Worm (Caenorhabditis elegans) whole organism, L1 larva: ENCODE results near the gene F41H10.4.

ENCODE experiments used
- C04F5.9 ChIP-seq: sonication (generic microtip); optimal IDR thresholded peaks from 2 replicates; lab custom pipeline; 2016; ENCODE audit warnings: missing genetic modification characterization, missing compliant biosample characterization
- C34B4.2 ChIP-seq: sonication (generic microtip); optimal IDR thresholded peaks from 2 replicates; lab custom pipeline; 2017; ENCODE audit warnings: mild to moderate bottlenecking, missing genetic modification characterization, missing compliant biosample characterization
- alr-1 ChIP-seq: fragments of 200-800 bp; sonication (Bioruptor generic); optimal IDR thresholded peaks from 2 replicates; lab custom pipeline; 2018; ENCODE audit warnings: borderline replicate concordance, mild to moderate bottlenecking, missing genetic modification characterization, missing compliant biosample characterization
- aly-2 ChIP-seq: fragments of 150-350 bp; optimal IDR thresholded peaks from 2 replicates; lab custom pipeline; 2014; ENCODE audit warnings: missing biosample characterization, missing genetic modification characterization
- blmp-1 ChIP-seq: fragments of 150-350 bp; optimal IDR thresholded peaks from 2 replicates; lab custom pipeline; 2014; ENCODE audit warnings: missing biosample characterization, missing genetic modification characterization
- ceh-63 ChIP-seq: fragments of 200-800 bp; sonication (Bioruptor generic); optimal IDR thresholded peaks from 2 replicates; lab custom pipeline; 2018; ENCODE audit warnings: mild to moderate bottlenecking, missing genetic modification characterization, missing compliant biosample characterization
- ceh-8 ChIP-seq: fragments of 200-800 bp; sonication (Bioruptor generic); optimal IDR thresholded peaks from 2 replicates; lab custom pipeline; 2018; ENCODE audit warnings: mild to moderate bottlenecking, missing genetic modification characterization, moderate library complexity, missing compliant biosample characterization
- ceh-82 ChIP-seq, 3 experiments: fragments of 150-350 bp in 1 of 3; sonication (generic microtip) in 2 of 3; optimal IDR thresholded peaks; 2 replicates each; lab custom pipeline; 2014 to 2017; ENCODE audit warnings: missing biosample characterization in 3 of 3, missing genetic modification characterization in 3 of 3
- dpl-1 ChIP-seq, 3 experiments: fragments of 150-350 bp in 2 of 3; sonication (generic microtip) in 1 of 3; optimal IDR thresholded peaks; 2 replicates each; lab custom pipeline; 2014 to 2017; ENCODE audit warnings: missing biosample characterization in 3 of 3, missing genetic modification characterization in 3 of 3, missing genetic modification reagents in 3 of 3
- dsc-1 ChIP-seq: sonication (generic microtip); optimal IDR thresholded peaks from 2 replicates; lab custom pipeline; 2016; ENCODE audit warnings: mild to moderate bottlenecking, missing genetic modification characterization, missing compliant biosample characterization
- efl-1 ChIP-seq, 4 experiments: fragments of 150-350 bp; optimal IDR thresholded peaks in 3 of 4; peaks in 1 of 4; 1 replicate in 1 of 4; 2 replicates in 3 of 4; lab custom pipeline; 2014; ENCODE audit warnings: missing biosample characterization in 2 of 4, missing genetic modification characterization in 2 of 4, missing genetic modification reagents in 2 of 4
- egl-13 ChIP-seq: sonication (generic microtip); optimal IDR thresholded peaks from 2 replicates; lab custom pipeline; 2016; ENCODE audit warnings: missing genotype, missing genetic modification reagents, missing genetic modification characterization, missing compliant biosample characterization
- egl-27 ChIP-seq, 2 experiments: fragments of 150-350 bp in 1 of 2; sonication (generic microtip); optimal IDR thresholded peaks; 3 replicates each; lab custom pipeline; 2017 to 2018; ENCODE audit warnings: missing biosample characterization in 2 of 2, missing genetic modification characterization in 2 of 2, missing genetic modification reagents in 2 of 2
- elt-3 ChIP-seq, 6 experiments: fragments of 150-350 bp in 1 of 6; sonication (generic microtip); optimal IDR thresholded peaks; 2 replicates each; lab custom pipeline; 2017 to 2018; ENCODE audit warnings: missing biosample characterization in 6 of 6, missing genetic modification characterization in 6 of 6, inconsistent platforms in 1 of 6
- fkh-4 ChIP-seq: sonication (generic microtip); optimal IDR thresholded peaks from 2 replicates; lab custom pipeline; 2016; ENCODE audit warnings: missing compliant biosample characterization, missing genetic modification characterization, borderline replicate concordance
- fkh-8 ChIP-seq: sonication (generic microtip); optimal IDR thresholded peaks from 2 replicates; lab custom pipeline; 2016; ENCODE audit warnings: mild to moderate bottlenecking, missing genetic modification characterization, missing compliant biosample characterization
- fos-1 ChIP-seq: fragments of 150-350 bp; optimal IDR thresholded peaks from 2 replicates; lab custom pipeline; 2014; ENCODE audit warnings: missing biosample characterization, missing genetic modification characterization
- hlh-17 ChIP-seq: fragments of 200-800 bp; sonication (Bioruptor generic); optimal IDR thresholded peaks from 2 replicates; lab custom pipeline; 2018; ENCODE audit warnings: missing genetic modification characterization, mild to moderate bottlenecking, missing compliant biosample characterization, moderate library complexity, borderline replicate concordance
- hlh-4 ChIP-seq: sonication (generic microtip); optimal IDR thresholded peaks from 2 replicates; lab custom pipeline; 2016; ENCODE audit warnings: mild to moderate bottlenecking, missing genetic modification characterization, missing compliant biosample characterization
- hpl-2 ChIP-seq: fragments of 150-350 bp; optimal IDR thresholded peaks from 2 replicates; lab custom pipeline; 2014; ENCODE audit warnings: missing biosample characterization, missing genetic modification reagents, missing genetic modification characterization
- irx-1 ChIP-seq: sonication (generic microtip); optimal IDR thresholded peaks from 2 replicates; lab custom pipeline; 2016; ENCODE audit warnings: missing genetic modification characterization, missing compliant biosample characterization
- lin-13 ChIP-seq: fragments of 150-350 bp; optimal IDR thresholded peaks from 2 replicates; lab custom pipeline; 2014; ENCODE audit warnings: missing biosample characterization, missing genetic modification reagents, missing genetic modification characterization
- lin-14 ChIP-seq: fragments of 200-800 bp; sonication (Bioruptor generic); optimal IDR thresholded peaks from 2 replicates; lab custom pipeline; 2018; ENCODE audit warnings: mild to moderate bottlenecking, missing genetic modification characterization, moderate library complexity, missing compliant biosample characterization
- lin-35 ChIP-seq, 2 experiments: fragments of 150-350 bp; optimal IDR thresholded peaks; 2 replicates each; lab custom pipeline; 2014; ENCODE audit warnings: missing biosample characterization in 2 of 2, missing genetic modification characterization in 2 of 2, missing genetic modification reagents in 2 of 2
- lin-39 ChIP-seq: fragments of 150-350 bp; optimal IDR thresholded peaks from 2 replicates; lab custom pipeline; 2014; ENCODE audit warnings: missing biosample characterization, missing genetic modification reagents, missing genetic modification characterization
- lir-3 ChIP-seq: sonication (generic microtip); optimal IDR thresholded peaks from 2 replicates; lab custom pipeline; 2016; ENCODE audit warnings: mild to moderate bottlenecking, missing genetic modification characterization, moderate library complexity, missing compliant biosample characterization; ENCODE audit not compliant: poor library complexity
- lsy-2 ChIP-seq, 2 experiments: fragments of 150-350 bp; optimal IDR thresholded peaks; 2 replicates each; lab custom pipeline; 2014; ENCODE audit warnings: missing biosample characterization in 2 of 2, missing genetic modification characterization in 2 of 2
- mdl-1 ChIP-seq, 2 experiments: fragments of 150-350 bp; optimal IDR thresholded peaks; 2 replicates each; lab custom pipeline; 2014 to 2017; ENCODE audit warnings: missing biosample characterization in 2 of 2, missing genetic modification characterization in 2 of 2, inconsistent platforms in 1 of 2
- mef-2 ChIP-seq: fragments of 150-350 bp; optimal IDR thresholded peaks from 2 replicates; lab custom pipeline; 2014; ENCODE audit warnings: missing biosample characterization, missing genetic modification characterization
- nhr-11 ChIP-seq: fragments of 150-350 bp; optimal IDR thresholded peaks from 2 replicates; lab custom pipeline; 2014; ENCODE audit warnings: missing biosample characterization, missing genetic modification characterization
- nhr-19 ChIP-seq: fragments of 200-800 bp; sonication (Bioruptor generic); conservative IDR thresholded peaks from 2 replicates; pipeline ENCODE4 v1.3.6; 2022; ENCODE audit warnings: missing genetic modification characterization, missing compliant biosample characterization
- nhr-85 ChIP-seq: sonication (generic microtip); peaks from one replicate; lab custom pipeline; 2016; ENCODE audit warnings: missing genetic modification characterization, inconsistent platforms, missing compliant biosample characterization
- rnt-1 ChIP-seq: sonication (generic microtip); optimal IDR thresholded peaks from 2 replicates; lab custom pipeline; 2016; ENCODE audit warnings: mild to moderate bottlenecking, missing genetic modification characterization, moderate library complexity, missing compliant biosample characterization
- snu-23 ChIP-seq: sonication (generic microtip); optimal IDR thresholded peaks from 2 replicates; lab custom pipeline; 2016; ENCODE audit warnings: missing genetic modification characterization, missing compliant biosample characterization
- sup-37 ChIP-seq: fragments of 200-800 bp; sonication (Bioruptor generic); optimal IDR thresholded peaks from 2 replicates; lab custom pipeline; 2018; ENCODE audit warnings: mild to moderate bottlenecking, missing genetic modification characterization, missing compliant biosample characterization
- swsn-7 ChIP-seq: sonication (generic microtip); optimal IDR thresholded peaks from 2 replicates; lab custom pipeline; 2016; ENCODE audit warnings: missing genetic modification characterization, missing compliant biosample characterization
- tbx-2 ChIP-seq: sonication (generic microtip); optimal IDR thresholded peaks from 2 replicates; lab custom pipeline; 2016; ENCODE audit warnings: missing genetic modification characterization, missing compliant biosample characterization
- tlp-1 ChIP-seq: fragments of 150-350 bp; optimal IDR thresholded peaks from 2 replicates; lab custom pipeline; 2014; ENCODE audit warnings: missing biosample characterization, missing genetic modification characterization
- unc-30 ChIP-seq: sonication (generic microtip); optimal IDR thresholded peaks from 2 replicates; lab custom pipeline; 2017; ENCODE audit warnings: missing biosample characterization, missing genetic modification characterization
- unc-62 ChIP-seq: fragments of 150-350 bp; optimal IDR thresholded peaks from 2 replicates; lab custom pipeline; 2014; ENCODE audit warnings: missing biosample characterization, missing genetic modification reagents, missing genetic modification characterization
- unc-98 ChIP-seq: fragments of 200-800 bp; sonication (Bioruptor generic); IDR thresholded peaks from 2 replicates; pipeline ENCODE4 v1.3.6; 2022; ENCODE audit warnings: missing genetic modification characterization, missing compliant biosample characterization
- vab-15 ChIP-seq: sonication (generic microtip); optimal IDR thresholded peaks from 2 replicates; lab custom pipeline; 2017; ENCODE audit warnings: missing genotype, mild to moderate bottlenecking, missing genetic modification characterization, missing compliant biosample characterization
- zag-1 ChIP-seq: fragments of 150-350 bp; optimal IDR thresholded peaks from 2 replicates; lab custom pipeline; 2014; ENCODE audit warnings: missing biosample characterization, missing genetic modification characterization
- zip-4 ChIP-seq: fragments of 200-800 bp; sonication (Bioruptor generic); optimal IDR thresholded peaks from 2 replicates; lab custom pipeline; 2018; ENCODE audit warnings: mild to moderate bottlenecking, missing genetic modification characterization, moderate library complexity, missing compliant biosample characterization

Gene F41H10.4

ce11 chrIV:5354124-5354523, 10.2 kb upstream of the F41H10.4 start, which contains the start of gene Y4C6B.1:
TSS of gene Y4C6B.1 (plus strand) at chrIV:5354488.
- TF ChIP-seq rnt-1 (tag; lab: Kevin White, UChicago): peak; percentile 3
- TF ChIP-seq lsy-2 (tag; optimal IDR thresholded peaks at IDR 0.05; lab: Kevin White, UChicago): peak; percentile 42 to 92
- TF ChIP-seq lin-35 (GFP tag; optimal IDR thresholded peaks at IDR 0.05; lab: Kevin White, UChicago): peak; percentile 3 to 74
- TF ChIP-seq efl-1 (optimal IDR thresholded peaks at IDR 0.05; lab: Kevin White, UChicago): peak; percentile 18 to 57
- peak; percentile 69 to 95 for TF ChIP-seq efl-1 (GFP tag; optimal IDR thresholded peaks at IDR 0.05 in 1 of 2; lab: Kevin White, UChicago)
- TF ChIP-seq nhr-11: no peak
- peak; percentile 21 to 74 (median 53) for TF ChIP-seq dpl-1 (GFP tag; optimal IDR thresholded peaks at IDR 0.05; lab: Kevin White, UChicago)
- no peak for TF ChIP-seq sup-37 (GFP tag; lab: Kevin White, UChicago)

- no peak for TF ChIP-seq ceh-82 (tag; optimal IDR thresholded peaks at IDR 0.05; lab: Kevin White, UChicago)
- no peak for TF ChIP-seq ceh-63 (GFP tag; lab: Kevin White, UChicago)
- no peak for TF ChIP-seq aly-2 (tag; lab: Kevin White, UChicago)
- no peak for TF ChIP-seq alr-1 (tag; lab: Kevin White, UChicago)
- no peak for TF ChIP-seq mdl-1 (tag; optimal IDR thresholded peaks at IDR 0.05; lab: Kevin White, UChicago)
- no peak for TF ChIP-seq lin-14 (GFP tag; lab: Kevin White, UChicago)
- TF ChIP-seq elt-3 (tag; optimal IDR thresholded peaks at IDR 0.05; lab: Kevin White, UChicago): no peak
- no peak for TF ChIP-seq irx-1 (tag; lab: Kevin White, UChicago)
- TF ChIP-seq lin-13: no peak
- TF ChIP-seq vab-15 (tag; lab: Kevin White, UChicago): no peak
- no peak for TF ChIP-seq swsn-7 (tag; lab: Kevin White, UChicago)
Observed at ce11 chrIV:5354564-5354963, 9.8 kb upstream of the F41H10.4 start.

DNA sequence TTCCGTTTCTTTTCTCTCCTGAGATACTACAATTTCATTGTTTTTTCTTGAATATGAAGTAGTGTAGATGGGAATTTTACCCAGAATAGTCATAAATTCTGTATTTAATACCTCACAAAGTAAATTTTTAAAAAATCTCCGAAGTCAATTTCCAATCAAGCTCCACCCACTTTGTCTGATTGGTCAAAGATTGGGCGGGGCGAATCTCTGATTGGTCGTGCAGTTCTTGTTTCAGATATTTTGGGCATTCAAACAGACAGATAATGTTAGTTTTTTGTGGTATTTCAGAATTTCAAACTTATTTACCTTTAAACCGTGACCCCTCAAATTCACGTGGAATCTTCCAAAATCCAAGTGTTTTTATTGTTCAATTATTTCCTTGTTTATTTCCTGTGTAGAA, 3.8 kb upstream of the F41H10.4 start, which contains the start of gene F41H10.5:
F41H10.5 (plus strand) TSS at position 375 of the 400 bp plus-strand sequence.
- no peak for TF ChIP-seq dpl-1 (GFP tag; optimal IDR thresholded peaks at IDR 0.05; lab: Kevin White, UChicago)
- no peak for TF ChIP-seq tlp-1
- no peak for TF ChIP-seq blmp-1 (tag; lab: Kevin White, UChicago)
- no peak for TF ChIP-seq C04F5.9 (tag; lab: Kevin White, UChicago)
- TF ChIP-seq lir-3 (tag; lab: Kevin White, UChicago): no peak
- TF ChIP-seq zag-1 (tag; lab: Kevin White, UChicago): no peak
- TF ChIP-seq lin-35 (GFP tag; optimal IDR thresholded peaks at IDR 0.05; lab: Kevin White, UChicago): no peak
- no peak for TF ChIP-seq zip-4
- TF ChIP-seq lin-14 (GFP tag; lab: Kevin White, UChicago): no peak
- no peak for TF ChIP-seq fkh-4
- no peak for TF ChIP-seq lsy-2 (tag; optimal IDR thresholded peaks at IDR 0.05; lab: Kevin White, UChicago)
- no peak for TF ChIP-seq nhr-85 (tag; lab: Kevin White, UChicago)
- TF ChIP-seq vab-15 (tag; lab: Kevin White, UChicago): no peak
- no peak for TF ChIP-seq egl-13
- no peak for TF ChIP-seq tbx-2 (tag; lab: Kevin White, UChicago)
- no peak for TF ChIP-seq ceh-8 (GFP tag; lab: Kevin White, UChicago)
- TF ChIP-seq, all 84 proteins: peak for 0

DNA sequence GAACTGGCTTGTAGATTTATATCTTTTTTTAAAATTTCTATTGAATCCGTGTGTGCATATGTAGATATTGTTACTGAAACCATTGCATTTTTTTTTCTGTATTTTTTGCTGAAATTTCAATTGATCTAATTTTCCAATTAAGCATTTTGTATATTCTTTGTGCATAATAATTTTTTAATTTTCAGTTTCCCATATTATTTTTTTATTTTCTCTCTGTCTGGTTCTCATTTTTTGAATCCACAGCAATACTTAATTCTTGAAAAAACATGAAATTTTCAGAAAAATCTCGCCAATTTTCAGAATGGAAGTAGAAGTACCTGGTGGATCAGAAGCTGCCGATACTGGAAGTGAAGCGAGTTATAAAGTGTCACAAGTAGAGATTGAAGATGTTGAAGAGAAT, 2.2 kb downstream of the F41H10.4 start, which contains the start of gene sand-1:
sand-1 (plus strand) TSS at position 301 of the 400 bp plus-strand sequence.
- TF ChIP-seq hlh-4 (no peak), C34B4.2 (no peak), unc-62 (no peak), dsc-1 (tag; lab: Kevin White, UChicago) (no peak), lin-14 (GFP tag; lab: Kevin White, UChicago) (no peak), irx-1 (tag; lab: Kevin White, UChicago) (no peak), egl-27 (tag; optimal IDR thresholded peaks at IDR 0.05; lab: Kevin White, UChicago) (no peak), nhr-19 (no peak), unc-30 (tag; lab: Kevin White, UChicago) (no peak), hpl-2 (no peak), lin-39 (tag; lab: Kevin White, UChicago) (no peak), fos-1 (tag; lab: Kevin White, UChicago) (no peak), lir-3 (tag; lab: Kevin White, UChicago) (no peak), fkh-8 (tag; lab: Kevin White, UChicago) (no peak), unc-98 (GFP tag; lab: Robert Waterston, UW) (no peak), snu-23 (no peak), ceh-8 (GFP tag; lab: Kevin White, UChicago) (no peak), hlh-17 (GFP tag; lab: Kevin White, UChicago) (no peak), mef-2 (tag; lab: Kevin White, UChicago) (no peak)
